Fruit fly (Drosophila melanogaster) Kc167 (cell line): ENCODE results near the gene SppL.

Source experiments
- Myc ChIP-seq: fragments of >200 bp; optimal IDR thresholded peaks from 2 replicates; lab custom pipeline; 2017; ENCODE audit warnings: missing external identifiers
- Sin3A ChIP-seq: fragments of >200 bp; optimal IDR thresholded peaks from 2 replicates; lab custom pipeline; 2018; ENCODE audit warnings: missing external identifiers
- h ChIP-seq: fragments of >200 bp; optimal IDR thresholded peaks from 3 replicates; lab custom pipeline; 2018; ENCODE audit warnings: missing external identifiers
- insv ChIP-seq: fragments of >200 bp; optimal IDR thresholded peaks from 3 replicates; lab custom pipeline; 2018; ENCODE audit warnings: missing external identifiers
- psq ChIP-seq: fragments of >200 bp; optimal IDR thresholded peaks from 2 replicates; lab custom pipeline; 2017; ENCODE audit warnings: missing external identifiers
- ttk ChIP-seq: sonication (Bioruptor generic); optimal IDR thresholded peaks from 2 replicates; lab custom pipeline; 2017; ENCODE audit warnings: missing external identifiers

SppL gene

dm6 chr3R:25881915-25882314, at the start of gene SppL:
TSS of gene SppL (plus strand) at chr3R:25881984.
- TF ChIP-seq psq (lab: Kevin White, UChicago) (no peak), insv (lab: Kevin White, UChicago) (no peak), Sin3A (lab: Kevin White, UChicago) (no peak), h (no peak), ttk (no peak), Myc (no peak)

dm6 chr3R:25851224-25851682, 30.5 kb upstream of the SppL start, which contains the start of the genes CG14545 and CG5886:
TSS of gene CG14545 (minus strand) at chr3R:25851291.
TSS of gene CG5886 (plus strand) at chr3R:25851632.
- TF ChIP-seq psq (lab: Kevin White, UChicago) = no peak
- no peak for TF ChIP-seq insv (lab: Kevin White, UChicago)
- TF ChIP-seq ttk = no peak
- TF ChIP-seq Myc = no peak
- no peak for TF ChIP-seq Sin3A (lab: Kevin White, UChicago)
- TF ChIP-seq h = no peak

DNA sequence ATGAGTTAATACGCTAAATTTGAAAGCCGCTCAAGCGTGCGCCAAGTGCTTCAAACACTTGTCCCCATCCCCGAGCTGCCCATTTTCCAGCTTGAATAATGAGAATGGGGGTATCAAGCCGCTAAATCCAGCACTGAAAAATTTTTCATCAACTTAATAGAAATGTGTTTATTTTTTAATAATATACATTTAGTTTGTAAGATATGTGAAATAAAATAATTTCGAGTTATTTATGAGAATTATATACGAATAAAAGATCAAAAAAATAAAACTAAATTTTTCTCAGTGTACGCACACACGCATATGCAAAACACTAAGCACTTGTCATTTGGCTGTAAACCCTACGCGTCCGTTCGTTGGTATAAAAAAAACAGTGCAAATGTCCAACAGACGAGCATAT, 27.0 kb upstream of the SppL start:
- TF ChIP-seq psq (lab: Kevin White, UChicago) = no peak
- no peak for TF ChIP-seq Sin3A (lab: Kevin White, UChicago)
- no peak for TF ChIP-seq ttk
- no peak for TF ChIP-seq Myc
- TF ChIP-seq insv (lab: Kevin White, UChicago) = no peak
- no peak for TF ChIP-seq h

DNA sequence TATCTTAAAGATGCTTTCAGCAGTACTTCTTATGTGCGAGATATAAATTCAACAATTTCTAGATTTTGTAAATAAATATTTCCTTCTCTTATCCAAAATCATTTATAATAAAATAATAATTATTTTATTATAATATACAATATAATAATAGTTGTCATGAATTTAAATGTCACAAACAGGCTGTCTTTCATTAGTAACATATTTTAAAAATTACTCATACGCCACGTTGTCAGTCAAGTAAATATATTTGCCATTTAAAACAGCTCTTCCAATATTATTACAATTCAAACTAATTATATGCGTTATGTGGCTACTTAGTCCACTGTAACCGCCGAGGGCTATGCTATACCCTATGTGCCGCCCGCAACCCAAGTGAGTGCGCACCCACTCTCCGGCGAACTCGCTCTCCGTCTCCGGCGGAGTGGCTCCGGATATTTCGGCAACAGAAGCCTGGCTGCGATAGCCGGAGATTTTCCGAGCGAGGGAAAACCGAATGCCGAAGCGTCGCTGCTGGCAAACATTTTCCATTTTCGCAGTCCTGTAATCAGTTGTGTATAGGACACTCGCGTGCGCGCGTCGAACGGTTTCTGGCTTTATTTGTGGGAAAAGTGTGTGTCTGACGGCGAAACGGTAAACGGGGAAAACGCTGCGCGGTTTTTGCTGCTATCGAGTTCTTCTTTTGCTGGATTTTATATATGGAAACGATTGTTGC, 26.0 kb upstream of the SppL start, which contains the start of gene CG5890:
CG5890 (plus strand) TSS at position 561 of the 712 bp plus-strand sequence.
- no peak for TF ChIP-seq h

DNA sequence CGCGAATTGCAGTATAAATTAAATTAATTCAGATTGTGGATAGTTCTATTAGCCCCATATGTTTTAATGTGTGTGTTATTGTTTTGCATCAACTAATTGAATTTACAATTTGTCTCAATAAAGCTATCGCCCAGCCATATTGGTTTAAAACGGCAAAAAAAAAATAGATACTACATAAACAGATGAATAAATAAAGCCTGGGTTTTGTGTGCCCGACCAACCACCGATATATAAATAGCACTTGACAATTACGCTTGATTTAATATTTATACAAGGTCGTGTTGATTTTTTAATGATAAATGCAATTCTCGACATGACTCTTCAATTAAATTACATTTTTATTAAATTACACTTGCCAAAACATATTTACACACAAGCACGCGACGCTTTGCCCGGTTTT, 11.4 kb upstream of the SppL start:
- TF ChIP-seq psq (lab: Kevin White, UChicago) = no peak
- TF ChIP-seq Sin3A (lab: Kevin White, UChicago) = no peak
- TF ChIP-seq Myc = no peak
- no peak for TF ChIP-seq h
- TF ChIP-seq insv (lab: Kevin White, UChicago) = no peak
- no peak for TF ChIP-seq ttk

- TF ChIP-seq Myc (no peak), insv (lab: Kevin White, UChicago) (no peak), psq (lab: Kevin White, UChicago) (no peak), Sin3A (lab: Kevin White, UChicago) (no peak), h (no peak), ttk (no peak)
These were observed 5.1 kb upstream of the SppL start for dm6 chr3R:25876639-25877038.

DNA sequence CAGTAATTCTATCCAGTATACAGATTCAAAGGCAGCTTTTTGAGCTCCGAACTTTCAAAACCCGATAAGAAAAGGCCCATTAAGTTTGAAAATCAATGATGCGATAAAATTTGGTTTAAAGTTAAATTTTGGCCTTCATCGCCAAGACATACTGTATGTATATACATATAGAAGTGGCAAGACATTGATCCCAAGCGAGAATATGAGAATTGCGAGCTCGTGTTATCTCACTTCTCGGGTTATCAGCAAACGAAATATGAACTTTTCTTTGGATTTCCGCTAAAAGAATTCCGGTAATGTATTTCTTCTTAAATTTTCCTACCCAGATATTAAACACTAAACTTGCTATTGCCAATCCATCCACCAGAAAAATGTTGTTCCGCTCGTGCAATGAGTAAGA, 4.7 kb upstream of the SppL start:
- TF ChIP-seq insv (lab: Kevin White, UChicago) (no peak), Myc (no peak), psq (lab: Kevin White, UChicago) (no peak), ttk (no peak), h (no peak), Sin3A (lab: Kevin White, UChicago) (no peak)

dm6 chr3R:25879324-25879766, 2.4 kb upstream of the SppL start:
- TF ChIP-seq Myc (no peak), psq (lab: Kevin White, UChicago) (no peak), h (no peak), insv (lab: Kevin White, UChicago) (no peak), Sin3A (lab: Kevin White, UChicago) (no peak), ttk (no peak)

DNA sequence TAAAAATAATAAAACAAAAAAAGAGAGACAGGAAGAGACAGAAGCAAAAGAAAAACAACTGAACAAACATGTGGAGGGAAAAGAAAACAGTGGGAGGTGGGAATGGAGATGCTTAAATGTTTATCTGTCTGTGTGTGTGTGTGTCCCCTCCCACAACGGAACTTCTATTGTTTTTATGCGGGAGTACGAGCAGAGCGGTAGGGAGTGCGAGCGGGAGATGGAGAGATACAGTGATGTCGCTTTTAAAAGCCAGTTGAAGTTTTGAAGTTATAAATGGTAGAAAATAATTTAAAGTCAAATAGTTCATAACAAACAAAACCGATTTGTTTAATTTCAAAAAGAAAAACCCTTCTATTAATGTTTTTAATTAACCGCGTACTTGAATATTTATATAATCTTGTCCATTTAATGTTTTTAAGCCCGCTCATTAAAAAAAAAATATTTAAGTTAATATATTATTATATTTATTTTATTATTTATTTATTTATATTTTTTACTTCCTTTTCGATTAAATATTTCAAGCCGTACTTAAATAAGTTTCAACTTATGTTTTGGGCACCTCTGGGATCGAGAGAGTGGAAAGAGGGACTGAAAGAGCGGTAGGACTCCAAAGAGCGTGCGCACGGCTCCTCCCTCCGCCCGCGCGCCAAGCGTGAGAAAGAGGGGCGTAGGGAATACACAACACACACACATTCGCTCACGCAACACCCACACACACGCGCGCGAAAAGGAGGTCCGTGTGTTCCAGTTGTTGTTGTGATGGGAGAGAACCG, 1.4 kb upstream of the SppL start:
- no peak for TF ChIP-seq h
- TF ChIP-seq Myc = no peak
- TF ChIP-seq insv (lab: Kevin White, UChicago) = no peak
- TF ChIP-seq Sin3A (lab: Kevin White, UChicago) = no peak
- TF ChIP-seq ttk = no peak
- no peak for TF ChIP-seq psq (lab: Kevin White, UChicago)

DNA sequence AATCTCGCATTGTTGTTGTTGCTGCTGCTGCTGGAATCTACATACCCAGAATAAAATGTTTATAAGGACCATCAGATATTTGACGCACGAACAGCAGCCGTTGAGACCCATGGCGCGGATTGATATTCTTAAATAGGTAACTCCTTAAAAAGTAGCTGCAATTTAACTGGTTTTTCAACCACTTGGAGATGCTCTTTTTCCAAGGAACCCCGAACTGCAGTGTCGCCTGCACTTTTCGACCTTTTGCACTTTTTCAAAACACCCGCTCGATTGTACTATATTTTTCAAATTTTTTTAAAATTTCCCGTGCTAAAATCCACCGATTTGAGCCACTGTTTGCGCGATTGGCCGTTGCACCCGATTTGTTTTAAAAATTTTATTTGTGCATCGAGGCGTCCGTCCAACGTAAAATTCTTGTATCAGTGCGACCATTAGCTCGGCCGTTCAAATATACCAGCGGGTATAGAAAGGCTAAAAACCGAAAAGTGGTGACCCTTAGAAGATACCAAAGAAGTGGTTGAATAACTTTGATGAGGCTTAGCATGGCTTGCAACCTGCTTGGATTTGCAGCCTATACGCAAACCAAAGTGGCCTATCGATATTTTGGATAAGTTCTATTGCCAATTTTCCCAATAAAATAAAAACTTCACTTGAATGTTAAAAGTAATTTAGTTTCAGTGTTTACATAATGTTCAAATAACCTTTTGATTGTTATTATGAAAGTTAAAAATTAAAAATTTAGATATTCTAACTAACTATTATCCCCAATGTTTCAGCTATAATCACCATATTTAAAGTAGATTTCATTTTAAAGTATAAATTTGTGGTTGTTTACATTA, 594 bp upstream of the SppL start, which contains the start of gene Tsp96F:
Tsp96F (minus strand) TSS at position 457 of the 839 bp plus-strand sequence.
- TF ChIP-seq insv (lab: Kevin White, UChicago) (no peak), Myc (no peak), psq (lab: Kevin White, UChicago) (no peak), Sin3A (lab: Kevin White, UChicago) (no peak), ttk (no peak), h (no peak)

- TF ChIP-seq insv (lab: Kevin White, UChicago) (no peak), Sin3A (lab: Kevin White, UChicago) (no peak), psq (lab: Kevin White, UChicago) (no peak), ttk (no peak), h (no peak), Myc (no peak)
These were observed 952 bp downstream of the SppL start for dm6 chr3R:25882606-25883266.
